Fruit fly (Drosophila melanogaster): Measurements from ENCODE around the gene Arpc3B.

Gene Arpc3B

dm6 chrX:17090585-17090984, 15.1 kb downstream of the Arpc3B start (continued):
- no peak for TF ChIP-seq Tbp (GFP tag; optimal IDR thresholded peaks at IDR 0.05)
- no peak for TF ChIP-seq CG42726 (GFP tag; IDR thresholded peaks at IDR 0.05; ENCODE audit: partially characterized antibody)
- TF ChIP-seq CG9797 (GFP tag; optimal IDR thresholded peaks at IDR 0.05) = no peak
- TF ChIP-seq sqz (GFP tag; optimal IDR thresholded peaks at IDR 0.05) = no peak
- no peak for TF ChIP-seq vfl (GFP tag; optimal IDR thresholded peaks at IDR 0.05)
- no peak for TF ChIP-seq CG13424 (tag; optimal IDR thresholded peaks at IDR 0.05)
- TF ChIP-seq CG12155 (GFP tag; optimal IDR thresholded peaks at IDR 0.05) = no peak
- no peak for TF ChIP-seq pho (GFP tag; optimal IDR thresholded peaks at IDR 0.05)
- TF ChIP-seq bbx (GFP tag; IDR thresholded peaks at IDR 0.05; ENCODE audit: partially characterized antibody) = no peak
- TF ChIP-seq Myb (GFP tag; optimal IDR thresholded peaks at IDR 0.05) = no peak
- no peak for TF ChIP-seq Stat92E (GFP tag; optimal IDR thresholded peaks at IDR 0.05)
- no peak for TF ChIP-seq mam (GFP tag; optimal IDR thresholded peaks at IDR 0.05)
- no peak for TF ChIP-seq H2.0 (GFP tag; IDR thresholded peaks at IDR 0.05)
- TF ChIP-seq ci (GFP tag; IDR thresholded peaks at IDR 0.05) = no peak
- TF ChIP-seq CG17385 (GFP tag; optimal IDR thresholded peaks at IDR 0.05) = no peak
- TF ChIP-seq org-1 (GFP tag; optimal IDR thresholded peaks at IDR 0.05) = no peak
- no peak for TF ChIP-seq CG10565 (GFP tag; optimal IDR thresholded peaks at IDR 0.05)
- no peak for TF ChIP-seq CG6175 (GFP tag; IDR thresholded peaks at IDR 0.05)
- TF ChIP-seq otp (GFP tag; IDR thresholded peaks at IDR 0.05) = no peak
- no peak for TF ChIP-seq danr (GFP tag; IDR thresholded peaks at IDR 0.05)
- TF ChIP-seq Nf-YC (tag; optimal IDR thresholded peaks at IDR 0.05) = no peak
- no peak for TF ChIP-seq CG12769 (tag; optimal IDR thresholded peaks at IDR 0.05)
- no peak for TF ChIP-seq CG13296 (GFP tag; optimal IDR thresholded peaks at IDR 0.05)
- no peak for TF ChIP-seq Meics (GFP tag; optimal IDR thresholded peaks at IDR 0.05)
- TF ChIP-seq da (GFP tag; optimal IDR thresholded peaks at IDR 0.05) = no peak
- no peak for TF ChIP-seq CG13624 (GFP tag; optimal IDR thresholded peaks at IDR 0.05)
- no peak for TF ChIP-seq Antp (GFP tag; optimal IDR thresholded peaks at IDR 0.05)
- TF ChIP-seq CG10274 (GFP tag; optimal IDR thresholded peaks at IDR 0.05) = no peak
- no peak for TF ChIP-seq CG14014 (GFP tag; IDR thresholded peaks at IDR 0.05)
- TF ChIP-seq C15 (GFP tag; IDR thresholded peaks at IDR 0.05) = no peak
- no peak for TF ChIP-seq CG8924 (tag; optimal IDR thresholded peaks at IDR 0.05)
- no peak for TF ChIP-seq Sox102F (GFP tag; optimal IDR thresholded peaks at IDR 0.05)
- no peak for TF ChIP-seq pros (GFP tag; optimal IDR thresholded peaks at IDR 0.05)
- no peak for TF ChIP-seq bcd (GFP tag; optimal IDR thresholded peaks at IDR 0.05)
- no peak for TF ChIP-seq CG8281 (tag; optimal IDR thresholded peaks at IDR 0.05)
- TF ChIP-seq eve (GFP tag; optimal IDR thresholded peaks at IDR 0.05) = no peak
- TF ChIP-seq ewg (GFP tag; optimal IDR thresholded peaks at IDR 0.05) = no peak
- TF ChIP-seq Ada2b (GFP tag; IDR thresholded peaks at IDR 0.05) = no peak
- TF ChIP-seq Ravus (GFP tag; IDR thresholded peaks at IDR 0.05) = no peak
- no peak for TF ChIP-seq CG18011 (GFP tag; optimal IDR thresholded peaks at IDR 0.05)
- TF ChIP-seq pum (GFP tag; optimal IDR thresholded peaks at IDR 0.05) = no peak
- TF ChIP-seq CG4424 (GFP tag; optimal IDR thresholded peaks at IDR 0.05) = no peak
- TF ChIP-seq Blimp-1 (GFP tag; optimal IDR thresholded peaks at IDR 0.05) = no peak
- no peak for TF ChIP-seq CG15696 (tag; optimal IDR thresholded peaks at IDR 0.05)
- TF ChIP-seq bigmax (GFP tag; optimal IDR thresholded peaks at IDR 0.05) = no peak
- TF ChIP-seq seq (GFP tag; IDR thresholded peaks at IDR 0.05) = no peak
- TF ChIP-seq ac (GFP tag; optimal IDR thresholded peaks at IDR 0.05) = no peak
- no peak for TF ChIP-seq CG10543 (GFP tag; optimal IDR thresholded peaks at IDR 0.05)
- no peak for TF ChIP-seq sna (GFP tag; IDR thresholded peaks at IDR 0.05; ENCODE audit: partially characterized antibody)
- TF ChIP-seq twi (tag; optimal IDR thresholded peaks at IDR 0.05) = no peak
- no peak for TF ChIP-seq dm (GFP tag; optimal IDR thresholded peaks at IDR 0.05)
- no peak for TF ChIP-seq Trl (optimal IDR thresholded peaks at IDR 0.05)
- TF ChIP-seq Trl (GFP tag; optimal IDR thresholded peaks at IDR 0.05) = no peak

Measured in whole organism, embryonic.